Fruit fly (Drosophila melanogaster) whole organism, wandering third instar larva: Measurements from ENCODE around the gene Nt5b.

ENCODE experiments used
- Abd-B ChIP-seq: fragments of >200 bp; optimal IDR thresholded peaks from 2 replicates; lab custom pipeline; 2017; ENCODE audit warnings: missing biosample characterization, missing genetic modification characterization
- CG9705 ChIP-seq: fragments of 200-800 bp; sonication (Bioruptor generic); optimal IDR thresholded peaks from 2 replicates; lab custom pipeline; 2018; ENCODE audit warnings: missing biosample characterization, mild to moderate bottlenecking, missing genetic modification characterization
- CrebA ChIP-seq: fragments of 200-800 bp; sonication (Bioruptor generic); optimal IDR thresholded peaks from 2 replicates; lab custom pipeline; 2016; ENCODE audit warnings: missing biosample characterization, mild to moderate bottlenecking, missing genetic modification characterization, borderline replicate concordance
- Dfd ChIP-seq: fragments of >200 bp; optimal IDR thresholded peaks from 2 replicates; lab custom pipeline; 2017; ENCODE audit warnings: missing biosample characterization, missing genetic modification characterization
- Dif ChIP-seq: fragments of 200-275, 200-300 bp; sonication (Bioruptor generic); optimal IDR thresholded peaks from 2 replicates; lab custom pipeline; 2018; ENCODE audit warnings: missing biosample characterization, missing genetic modification characterization; ENCODE audit not compliant: partially characterized antibody
- HLH106 ChIP-seq: fragments of 200-800 bp; optimal IDR thresholded peaks from 3 replicates; lab custom pipeline; 2019; ENCODE audit warnings: missing biosample characterization, mild to moderate bottlenecking, missing genetic modification characterization, moderate library complexity
- Hnf4 ChIP-seq: fragments of 200-800 bp; sonication (Bioruptor generic); optimal IDR thresholded peaks from 2 replicates; lab custom pipeline; 2016; ENCODE audit warnings: missing biosample characterization, mild to moderate bottlenecking, missing genetic modification characterization
- Hr78 ChIP-seq: fragments of >200 bp; optimal IDR thresholded peaks from 2 replicates; lab custom pipeline; 2017; ENCODE audit warnings: missing biosample characterization, missing genetic modification characterization
- Mio ChIP-seq: sonication (Bioruptor generic); optimal IDR thresholded peaks from 2 replicates; lab custom pipeline; 2016; ENCODE audit warnings: missing biosample characterization, missing genetic modification characterization
- Myc ChIP-seq: fragments of >200 bp; optimal IDR thresholded peaks from 2 replicates; lab custom pipeline; 2017
- N ChIP-seq: fragments of >200 bp; optimal IDR thresholded peaks from 2 replicates; lab custom pipeline; 2018; ENCODE audit warnings: missing biosample characterization, missing external identifiers, missing genetic modification characterization
- OdsH ChIP-seq: fragments of 200-800 bp; sonication (Bioruptor generic); optimal IDR thresholded peaks from 2 replicates; lab custom pipeline; 2016; ENCODE audit warnings: missing biosample characterization, mild to moderate bottlenecking, missing genetic modification characterization
- br ChIP-seq: fragments of 200-800 bp; sonication (Bioruptor generic); optimal IDR thresholded peaks from 2 replicates; lab custom pipeline; 2016; ENCODE audit warnings: missing biosample characterization, missing genetic modification characterization
- brk ChIP-seq: fragments of 200-800 bp; sonication (Bioruptor generic); optimal IDR thresholded peaks from 2 replicates; lab custom pipeline; 2016; ENCODE audit warnings: missing biosample characterization, mild to moderate bottlenecking, missing genetic modification characterization
- dl ChIP-seq, 2 experiments: fragments of 175-275, 200-275 bp in 1 of 2; fragments of 200-275 bp in 1 of 2; sonication (Bioruptor generic); optimal IDR thresholded peaks; lab custom pipeline; 2018; ENCODE audit warnings: mild to moderate bottlenecking in 2 of 2, missing biosample characterization in 2 of 2, missing genetic modification characterization in 2 of 2, moderate library complexity in 2 of 2; ENCODE audit not compliant: partially characterized antibody in 2 of 2, insufficient read depth in 1 of 2
- dmrt93B ChIP-seq: fragments of 200-800 bp; sonication (Bioruptor generic); optimal IDR thresholded peaks from 2 replicates; lab custom pipeline; 2018; ENCODE audit warnings: missing biosample characterization, mild to moderate bottlenecking, missing genetic modification characterization
- dsf ChIP-seq: sonication (Bioruptor generic); optimal IDR thresholded peaks from 2 replicates; lab custom pipeline; 2016; ENCODE audit warnings: missing biosample characterization, missing genetic modification characterization, borderline replicate concordance
- fru ChIP-seq: fragments of 200-800 bp; sonication (Bioruptor generic); optimal IDR thresholded peaks from 3 replicates; lab custom pipeline; 2016; ENCODE audit warnings: missing biosample characterization, mild to moderate bottlenecking, missing genetic modification characterization
- h ChIP-seq: fragments of 200-800 bp; sonication (Bioruptor generic); optimal IDR thresholded peaks from 3 replicates; lab custom pipeline; 2016; ENCODE audit warnings: missing biosample characterization, mild to moderate bottlenecking, missing genetic modification characterization
- jim ChIP-seq: fragments of 175-275, 200-325 bp; sonication (Bioruptor generic); optimal IDR thresholded peaks from 2 replicates; lab custom pipeline; 2016; ENCODE audit warnings: missing biosample characterization, mild to moderate bottlenecking, missing genetic modification characterization
- lola ChIP-seq: fragments of >200 bp; optimal IDR thresholded peaks from 2 replicates; lab custom pipeline; 2017; ENCODE audit warnings: missing biosample characterization, missing genetic modification characterization
- psq ChIP-seq: fragments of 200-800 bp; sonication (Bioruptor generic); optimal IDR thresholded peaks from 3 replicates; lab custom pipeline; 2017; ENCODE audit warnings: missing biosample characterization, mild to moderate bottlenecking, missing genetic modification characterization, moderate library complexity
- rgr ChIP-seq: fragments of 200-800 bp; sonication (Bioruptor generic); optimal IDR thresholded peaks from 3 replicates; lab custom pipeline; 2016; ENCODE audit warnings: missing biosample characterization, mild to moderate bottlenecking, missing genetic modification characterization
- sv ChIP-seq: fragments of 200-800 bp; sonication (Bioruptor generic); optimal IDR thresholded peaks from 3 replicates; lab custom pipeline; 2016; ENCODE audit warnings: missing biosample characterization, missing genetic modification characterization
- usp ChIP-seq: fragments of >200 bp; optimal IDR thresholded peaks from 2 replicates; lab custom pipeline; 2017; ENCODE audit warnings: missing biosample characterization, missing genetic modification characterization
- woc ChIP-seq: sonication (Bioruptor generic); optimal IDR thresholded peaks from 2 replicates; lab custom pipeline; 2016; ENCODE audit warnings: missing biosample characterization, mild to moderate bottlenecking, missing genetic modification characterization

Nt5b gene

dm6 chrX:18358352-18358931 lies 51.5 kb downstream of the Nt5b start, which contains the start of gene CG6106:
CG6106 (plus strand) TSS chrX:18358881.
- TF ChIP-seq Mio (GFP tag; lab: Kevin White, UChicago), result no peak
- no peak for TF ChIP-seq lola
- no peak for TF ChIP-seq fru (GFP tag; lab: Kevin White, UChicago)
- no peak for TF ChIP-seq psq (GFP tag; lab: Kevin White, UChicago)
- no peak for TF ChIP-seq jim (GFP tag; lab: Kevin White, UChicago)
- TF ChIP-seq Myc (lab: Kevin White, UChicago), result no peak
- TF ChIP-seq Abd-B (GFP tag; lab: Kevin White, UChicago), result no peak
- TF ChIP-seq dl (GFP tag; optimal IDR thresholded peaks at IDR 0.05; lab: Kevin White, UChicago; ENCODE audit: insufficient read depth in 1 of 2, partially characterized antibody in 2 of 2), result no peak

dm6 chrX:18357756-18358182 lies 52.2 kb downstream of the Nt5b start:
- TF ChIP-seq psq (GFP tag; lab: Kevin White, UChicago), result peak; percentile 27
- TF ChIP-seq OdsH (GFP tag; lab: Kevin White, UChicago), result no peak

dm6 chrX:18356141-18356600 lies 53.8 kb downstream of the Nt5b start, which contains the start of gene kairos:
kairos (minus strand) TSS chrX:18356191.
- TF ChIP-seq dmrt93B, result no peak
- no peak for TF ChIP-seq N (GFP tag; lab: Kevin White, UChicago)
- TF ChIP-seq Dif (GFP tag; lab: Kevin White, UChicago), result no peak

dm6 chrX:18350609-18351008 lies 59.3 kb downstream of the Nt5b start:
- no peak for TF ChIP-seq Mio (GFP tag; lab: Kevin White, UChicago)
- peak; percentile 92 for TF ChIP-seq Dfd (GFP tag; lab: Kevin White, UChicago)

dm6 chrX:18347641-18348040 lies 62.3 kb downstream of the Nt5b start:
- no peak for TF ChIP-seq sv (GFP tag; lab: Kevin White, UChicago)
- TF ChIP-seq Hnf4 (GFP tag; lab: Kevin White, UChicago), result no peak
- no peak for TF ChIP-seq br
- no peak for TF ChIP-seq HLH106 (tag; lab: Kevin White, UChicago)
- no peak for TF ChIP-seq woc (GFP tag; lab: Kevin White, UChicago)
- TF ChIP-seq dmrt93B, result no peak
- no peak for TF ChIP-seq Hr78
- TF ChIP-seq CrebA (GFP tag; lab: Kevin White, UChicago), result no peak
- TF ChIP-seq jim (GFP tag; lab: Kevin White, UChicago), result no peak
- TF ChIP-seq dsf (GFP tag; lab: Kevin White, UChicago), result no peak
- TF ChIP-seq usp (GFP tag; lab: Kevin White, UChicago), result no peak
- TF ChIP-seq CG9705 (GFP tag; lab: Kevin White, UChicago), result no peak
- no peak for TF ChIP-seq Mio (GFP tag; lab: Kevin White, UChicago)

dm6 chrX:18341014-18341413 lies 68.9 kb downstream of the Nt5b start:
- TF ChIP-seq h (GFP tag; lab: Kevin White, UChicago) (no peak), CG9705 (GFP tag; lab: Kevin White, UChicago) (no peak), rgr (GFP tag; lab: Kevin White, UChicago) (no peak), sv (GFP tag; lab: Kevin White, UChicago) (no peak), brk (GFP tag; lab: Kevin White, UChicago) (no peak), br (no peak), N (GFP tag; lab: Kevin White, UChicago) (no peak), Abd-B (GFP tag; lab: Kevin White, UChicago) (no peak)
